Fruit fly (Drosophila melanogaster) whole organism, embryonic: ENCODE data around the gene CG11178.

Experiments
- ATbp ChIP-seq: fragments of 200-800 bp; sonication (Bioruptor generic); optimal IDR thresholded peaks from 2 replicates; lab custom pipeline; 2017; ENCODE audit warnings: missing biosample characterization, mild to moderate bottlenecking, missing genetic modification characterization, missing genetic modification reagents
- Awh ChIP-seq: fragments of 200-800 bp; sonication (Bioruptor generic); IDR thresholded peaks from 2 replicates; pipeline ENCODE4, ENCODE4 v1.3.6; 2022; ENCODE audit warnings: missing biosample characterization, missing genetic modification characterization
- B-H2 ChIP-seq: fragments of 200-800 bp; sonication (Bioruptor generic); optimal IDR thresholded peaks from 2 replicates; lab custom pipeline; 2018; ENCODE audit warnings: missing biosample characterization, mild to moderate bottlenecking, missing genetic modification characterization
- Blimp-1 ChIP-seq: fragments of 200-800 bp; sonication (Bioruptor generic); optimal IDR thresholded peaks from 3 replicates; lab custom pipeline; 2018; ENCODE audit warnings: missing biosample characterization, missing genetic modification characterization, mild to moderate bottlenecking, moderate library complexity, missing genetic modification reagents
- CG10267 ChIP-seq: fragments of 200-800 bp; sonication (Bioruptor generic); optimal IDR thresholded peaks from 2 replicates; lab custom pipeline; 2018; ENCODE audit warnings: missing biosample characterization, mild to moderate bottlenecking, missing genetic modification characterization, moderate library complexity
- CG11696 ChIP-seq: fragments of 200-800 bp; sonication (Bioruptor generic); IDR thresholded peaks from 2 replicates; pipeline ENCODE4 v1.3.6; 2022; ENCODE audit warnings: missing biosample characterization, missing genetic modification characterization
- CG12104 ChIP-seq: fragments of 200-800 bp; sonication (Bioruptor generic); optimal IDR thresholded peaks from 3 replicates; lab custom pipeline; 2016; ENCODE audit warnings: missing biosample characterization, missing genetic modification characterization
- CG12391 ChIP-seq: fragments of 200-800 bp; sonication (Bioruptor generic); optimal IDR thresholded peaks from 3 replicates; lab custom pipeline; 2018; ENCODE audit warnings: missing biosample characterization, mild to moderate bottlenecking, missing genetic modification characterization, moderate library complexity
- CG13624 ChIP-seq: fragments of 200-800 bp; sonication (Bioruptor generic); optimal IDR thresholded peaks from 2 replicates; lab custom pipeline; 2016; ENCODE audit warnings: missing biosample characterization, missing genetic modification characterization
- CG13775 ChIP-seq: fragments of 200-800 bp; sonication (Bioruptor generic); optimal IDR thresholded peaks from 3 replicates; lab custom pipeline; 2017; ENCODE audit warnings: missing biosample characterization, mild to moderate bottlenecking, missing genetic modification characterization
- CG14050 ChIP-seq: fragments of 200-800 bp; sonication (Bioruptor generic); IDR thresholded peaks from 3 replicates; pipeline ENCODE4 v1.3.6; 2022; ENCODE audit warnings: missing biosample characterization, missing genetic modification characterization
- CG14441 ChIP-seq: fragments of 200-800 bp; sonication (Bioruptor generic); IDR thresholded peaks from 2 replicates; pipeline ENCODE4 v1.3.6; 2022; ENCODE audit warnings: missing biosample characterization, missing genetic modification characterization
- CG16779 ChIP-seq: fragments of 200-800 bp; sonication (Bioruptor generic); IDR thresholded peaks from 2 replicates; pipeline ENCODE4 v1.3.6; 2022; ENCODE audit warnings: missing biosample characterization, missing genetic modification characterization
- CG17328 ChIP-seq: fragments of 200-800 bp; sonication (Bioruptor generic); IDR thresholded peaks from 2 replicates; pipeline ENCODE4 v1.3.6; 2022; ENCODE audit warnings: missing biosample characterization, missing genetic modification characterization
- CG2120 ChIP-seq: fragments of 200-800 bp; sonication (Bioruptor generic); optimal IDR thresholded peaks from 3 replicates; lab custom pipeline; 2016; ENCODE audit warnings: missing biosample characterization, missing genetic modification characterization
- CG34224 ChIP-seq: fragments of 200-800 bp; sonication (Bioruptor generic); IDR thresholded peaks from 3 replicates; pipeline ENCODE4 v1.3.6; 2022; ENCODE audit warnings: missing biosample characterization, missing genetic modification characterization; ENCODE audit not compliant: partially characterized antibody
- CG4707 ChIP-seq: fragments of 200-800 bp; sonication (Bioruptor generic); optimal IDR thresholded peaks from 2 replicates; lab custom pipeline; 2018; ENCODE audit warnings: missing biosample characterization, mild to moderate bottlenecking, missing genetic modification characterization, moderate library complexity
- CG6254 ChIP-seq: fragments of 200-800 bp; sonication (Bioruptor generic); optimal IDR thresholded peaks from 3 replicates; lab custom pipeline; 2017; ENCODE audit warnings: mild to moderate bottlenecking, missing biosample characterization, missing genetic modification reagents, missing genetic modification characterization
- CG6854 ChIP-seq: fragments of 200-800 bp; sonication (Bioruptor generic); optimal IDR thresholded peaks from 3 replicates; lab custom pipeline; 2017; ENCODE audit warnings: missing biosample characterization, mild to moderate bottlenecking, missing genetic modification characterization
- CG7987 ChIP-seq: fragments of 200-800 bp; sonication (Bioruptor generic); optimal IDR thresholded peaks from 2 replicates; lab custom pipeline; 2018; ENCODE audit warnings: missing biosample characterization, mild to moderate bottlenecking, missing genetic modification characterization, moderate library complexity
- CG8944 ChIP-seq: fragments of 200-800 bp; sonication (Bioruptor generic); optimal IDR thresholded peaks from 3 replicates; lab custom pipeline; 2016; ENCODE audit warnings: missing biosample characterization, missing genetic modification characterization
- CG9817 ChIP-seq: fragments of 200-800 bp; sonication (Bioruptor generic); optimal IDR thresholded peaks from 2 replicates; lab custom pipeline; 2018; ENCODE audit warnings: missing biosample characterization, mild to moderate bottlenecking, missing genetic modification characterization, moderate library complexity
- Dref ChIP-seq: fragments of 200-800 bp; sonication (Bioruptor generic); IDR thresholded peaks from 2 replicates; pipeline ENCODE4 v1.3.6; 2022; ENCODE audit warnings: missing biosample characterization, missing genetic modification characterization
- ERR ChIP-seq: fragments of 200-800 bp; sonication (Bioruptor generic); optimal IDR thresholded peaks from 2 replicates; lab custom pipeline; 2016; ENCODE audit warnings: missing biosample characterization, missing genetic modification characterization
- Fer2 ChIP-seq: fragments of 200-800 bp; sonication (Bioruptor generic); optimal IDR thresholded peaks from 2 replicates; lab custom pipeline; 2018; ENCODE audit warnings: missing biosample characterization, mild to moderate bottlenecking, missing genetic modification characterization, moderate library complexity
- Gsc ChIP-seq: fragments of 200-800 bp; sonication (Bioruptor generic); IDR thresholded peaks from 2 replicates; pipeline ENCODE4 v1.3.6; 2022; ENCODE audit warnings: missing biosample characterization, missing genetic modification characterization
- HmgZ ChIP-seq: fragments of 200-800 bp; sonication (Bioruptor generic); optimal IDR thresholded peaks from 2 replicates; lab custom pipeline; 2018; ENCODE audit warnings: missing biosample characterization, mild to moderate bottlenecking, missing genetic modification characterization
- MESR4 ChIP-seq: fragments of 200-800 bp; sonication (Bioruptor generic); optimal IDR thresholded peaks from 2 replicates; lab custom pipeline; 2018; ENCODE audit warnings: missing biosample characterization, mild to moderate bottlenecking, missing genetic modification characterization, moderate library complexity
- Max ChIP-seq: fragments of 200-800 bp; sonication (Bioruptor generic); optimal IDR thresholded peaks from 2 replicates; lab custom pipeline; 2016; ENCODE audit warnings: missing biosample characterization, mild to moderate bottlenecking, missing genetic modification characterization
- Optix ChIP-seq: fragments of 200-800 bp; sonication (Bioruptor generic); IDR thresholded peaks from 3 replicates; pipeline ENCODE4 v1.3.6; 2022; ENCODE audit warnings: missing biosample characterization, missing genetic modification characterization
- ara ChIP-seq: fragments of 200-800 bp; sonication (Bioruptor generic); IDR thresholded peaks from 2 replicates; pipeline ENCODE4 v1.3.6; 2022; ENCODE audit warnings: missing biosample characterization, missing genetic modification characterization
- ase ChIP-seq: fragments of 200-800 bp; sonication (Bioruptor generic); IDR thresholded peaks from 3 replicates; pipeline ENCODE4 v1.3.6; 2022; ENCODE audit warnings: missing biosample characterization, missing genetic modification characterization
- chm ChIP-seq: fragments of 200-800 bp; sonication (Bioruptor generic); IDR thresholded peaks from 2 replicates; pipeline ENCODE4 v1.3.6; 2022; ENCODE audit warnings: missing biosample characterization, missing genetic modification characterization
- cwo ChIP-seq: fragments of 200-800 bp; sonication (Bioruptor generic); optimal IDR thresholded peaks from 3 replicates; lab custom pipeline; 2017; ENCODE audit warnings: missing biosample characterization, missing genetic modification characterization, mild to moderate bottlenecking, moderate library complexity, missing genetic modification reagents
- da ChIP-seq: fragments of 200-800 bp; sonication (Bioruptor generic); optimal IDR thresholded peaks from 2 replicates; lab custom pipeline; 2016; ENCODE audit warnings: missing biosample characterization, missing genetic modification characterization
- dmrt99B ChIP-seq: fragments of 200-800 bp; sonication (Bioruptor generic); optimal IDR thresholded peaks from 2 replicates; lab custom pipeline; 2018; ENCODE audit warnings: missing biosample characterization, mild to moderate bottlenecking, missing genetic modification characterization, moderate library complexity
- gcm2 ChIP-seq: fragments of 200-800 bp; sonication (Bioruptor generic); optimal IDR thresholded peaks from 2 replicates; lab custom pipeline; 2016; ENCODE audit warnings: missing biosample characterization, missing genetic modification characterization
- grau ChIP-seq: fragments of 200-800 bp; optimal IDR thresholded peaks from 3 replicates; lab custom pipeline; 2019; ENCODE audit warnings: missing biosample characterization, mild to moderate bottlenecking, missing genetic modification characterization, moderate library complexity
- hbn ChIP-seq: fragments of 200-800 bp; sonication (Bioruptor generic); IDR thresholded peaks from 2 replicates; pipeline ENCODE4 v1.3.6; 2022; ENCODE audit warnings: missing biosample characterization, missing genetic modification characterization; ENCODE audit not compliant: partially characterized antibody
- nau ChIP-seq: fragments of 200-800 bp; sonication (Bioruptor generic); optimal IDR thresholded peaks from 3 replicates; lab custom pipeline; 2017; ENCODE audit warnings: missing biosample characterization, mild to moderate bottlenecking, missing genetic modification characterization, missing genetic modification reagents
- nmo ChIP-seq: fragments of 200-800 bp; sonication (Bioruptor generic); optimal IDR thresholded peaks from 2 replicates; lab custom pipeline; 2018; ENCODE audit warnings: missing biosample characterization, mild to moderate bottlenecking, missing genetic modification characterization, moderate library complexity
- nom ChIP-seq: fragments of 200-800 bp; sonication (Bioruptor generic); optimal IDR thresholded peaks from 2 replicates; lab custom pipeline; 2017; ENCODE audit warnings: missing biosample characterization, missing genetic modification characterization, mild to moderate bottlenecking, moderate library complexity, missing genetic modification reagents
- pum ChIP-seq: fragments of 200-800 bp; sonication (Bioruptor generic); optimal IDR thresholded peaks from 2 replicates; lab custom pipeline; 2016; ENCODE audit warnings: missing biosample characterization, missing genetic modification characterization
- pzg ChIP-seq: fragments of 200-800 bp; sonication (Bioruptor generic); optimal IDR thresholded peaks from 3 replicates; lab custom pipeline; 2018; ENCODE audit warnings: missing biosample characterization, mild to moderate bottlenecking, missing genetic modification characterization, moderate library complexity
- run ChIP-seq: fragments of 200-800 bp; sonication (Bioruptor generic); optimal IDR thresholded peaks from 3 replicates; lab custom pipeline; 2018; ENCODE audit warnings: missing biosample characterization, mild to moderate bottlenecking, missing genetic modification characterization
- salm ChIP-seq: fragments of 200-800 bp; sonication (Bioruptor generic); optimal IDR thresholded peaks from 2 replicates; lab custom pipeline; 2018; ENCODE audit warnings: missing biosample characterization, mild to moderate bottlenecking, missing genetic modification characterization
- schlank ChIP-seq: fragments of 200-800 bp; sonication (Bioruptor generic); optimal IDR thresholded peaks from 2 replicates; lab custom pipeline; 2018; ENCODE audit warnings: missing biosample characterization, mild to moderate bottlenecking, missing genetic modification characterization
- sim ChIP-seq: fragments of 200-800 bp; sonication (Bioruptor generic); IDR thresholded peaks from 2 replicates; pipeline ENCODE4 v1.3.6; 2022; ENCODE audit warnings: missing biosample characterization, missing genetic modification characterization
- slp2 ChIP-seq: fragments of 200-800 bp; sonication (Bioruptor generic); optimal IDR thresholded peaks from 2 replicates; lab custom pipeline; 2016; ENCODE audit warnings: missing biosample characterization, missing genetic modification characterization
- wor ChIP-seq: fragments of 200-800 bp; sonication (Bioruptor generic); IDR thresholded peaks from 2 replicates; pipeline ENCODE4 v1.3.6; 2022; ENCODE audit warnings: missing biosample characterization, missing genetic modification characterization

CG11178 gene

dm6 chrX:13643961-13644360 is 38.5 kb downstream of the CG11178 start (continued):
- TF ChIP-seq CG6254 (peak; percentile 39), Max (GFP tag; lab: Kevin White, UChicago) (peak; percentile 39), da (GFP tag; lab: Kevin White, UChicago) (peak; percentile 5), CG16779 (0 out of 2 replicates have a peak, but pooled peaks have one; percentile 16), pzg (GFP tag; lab: Kevin White, UChicago) (no peak), CG12104 (GFP tag; lab: Kevin White, UChicago) (no peak), hbn (GFP tag; lab: Robert Waterston, UW) (no peak), CG14441 (peak; percentile 70), sim (GFP tag; lab: Robert Waterston, UW) (peak; percentile 61; the same call in 1 of the 2 replicates), MESR4 (GFP tag; lab: Kevin White, UChicago) (no peak), nmo (peak; percentile 60), wor (GFP tag; lab: Robert Waterston, UW) (no peak), CG34224 (GFP tag; lab: Robert Waterston, UW) (no peak), CG10267 (tag; lab: Kevin White, UChicago) (peak; percentile 46), B-H2 (GFP tag; lab: Kevin White, UChicago) (no peak), grau (tag; lab: Kevin White, UChicago) (peak; percentile 14), CG12391 (peak; percentile 47), slp2 (GFP tag; lab: Kevin White, UChicago) (peak; percentile 15), CG11696 (GFP tag; lab: Robert Waterston, UW) (0 out of 2 replicates have a peak, but pooled peaks have one; percentile 43), CG7987 (GFP tag; lab: Kevin White, UChicago) (no peak), CG14050 (GFP tag; lab: Robert Waterston, UW) (no peak; the same call in 2 of the 3 replicates), schlank (no peak), ERR (GFP tag; lab: Kevin White, UChicago) (no peak), HmgZ (tag; lab: Kevin White, UChicago) (no peak), Optix (peak; percentile 40; the same call in 1 of the 3 replicates), CG8944 (no peak), CG2120 (peak; percentile 38), Dref (GFP tag; lab: Robert Waterston, UW) (no peak), ase (peak; percentile 66; the same call in 2 of the 3 replicates), chm (GFP tag; lab: Robert Waterston, UW) (0 out of 2 replicates have a peak, but pooled peaks have one; percentile 59), ATbp (GFP tag; lab: Kevin White, UChicago) (peak; percentile 25), Fer2 (no peak), pum (GFP tag; lab: Kevin White, UChicago) (peak; percentile 55), run (tag; lab: Kevin White, UChicago) (no peak), ara (GFP tag; lab: Robert Waterston, UW) (peak; percentile 77), Awh (GFP tag; lab: Robert Waterston, UW) (0 out of 2 replicates have a peak, but pooled peaks have one; percentile 32), CG13624 (GFP tag; lab: Kevin White, UChicago) (peak; percentile 23), CG6854 (GFP tag; lab: Kevin White, UChicago) (no peak), cwo (GFP tag; lab: Kevin White, UChicago) (peak; percentile 42), CG17328 (GFP tag; lab: Robert Waterston, UW) (0 out of 2 replicates have a peak, but pooled peaks have one; percentile 27), salm (tag; lab: Kevin White, UChicago) (no peak), CG13775 (GFP tag; lab: Kevin White, UChicago) (peak; percentile 15), CG4707 (no peak), nom (GFP tag; lab: Kevin White, UChicago) (no peak), Gsc (no peak), gcm2 (no peak), Blimp-1 (GFP tag; lab: Kevin White, UChicago) (peak; percentile 81), nau (GFP tag; lab: Kevin White, UChicago) (peak; percentile 13), CG9817 (tag; lab: Kevin White, UChicago) (no peak), dmrt99B (peak; percentile 67)
